Worm (Caenorhabditis elegans) whole organism, L2 larva: ENCODE data around the gene R01B10.2.

Experiments used
- aly-2 ChIP-seq: fragments of 150-350 bp; optimal IDR thresholded peaks from 2 replicates; lab custom pipeline; 2014; ENCODE audit warnings: missing biosample characterization, missing genetic modification characterization
- ama-1 ChIP-seq: fragments of 150-350 bp; optimal IDR thresholded peaks from 2 replicates; lab custom pipeline; 2018; ENCODE audit warnings: inconsistent platforms
- elt-1 ChIP-seq: fragments of 150-350 bp; optimal IDR thresholded peaks from 2 replicates; lab custom pipeline; 2014; ENCODE audit warnings: missing biosample characterization, missing genetic modification characterization
- elt-3 ChIP-seq: sonication (generic microtip); optimal IDR thresholded peaks from 2 replicates; lab custom pipeline; 2017; ENCODE audit warnings: missing biosample characterization, missing genetic modification characterization
- lin-11 ChIP-seq: fragments of 150-350 bp; sonication (generic microtip); optimal IDR thresholded peaks from 2 replicates; lab custom pipeline; 2014; ENCODE audit warnings: missing biosample characterization, missing genetic modification characterization, inconsistent platforms, mixed read lengths
- lin-13 ChIP-seq: fragments of 150-350 bp; optimal IDR thresholded peaks from 2 replicates; lab custom pipeline; 2014; ENCODE audit warnings: missing biosample characterization, missing genetic modification reagents, missing genetic modification characterization
- nhr-11 ChIP-seq: fragments of 150-350 bp; optimal IDR thresholded peaks from 2 replicates; lab custom pipeline; 2014; ENCODE audit warnings: missing biosample characterization, missing genetic modification characterization
- nhr-6 ChIP-seq: fragments of 150-350 bp; optimal IDR thresholded peaks from 2 replicates; lab custom pipeline; 2014; ENCODE audit warnings: missing biosample characterization, missing genetic modification characterization
- skn-1 ChIP-seq: sonication (generic microtip); optimal IDR thresholded peaks from 2 replicates; lab custom pipeline; 2017; ENCODE audit warnings: missing biosample characterization, missing genetic modification characterization
- unc-39 ChIP-seq: fragments of 150-350 bp; optimal IDR thresholded peaks from 2 replicates; lab custom pipeline; 2014; ENCODE audit warnings: missing biosample characterization, missing genetic modification characterization
- zag-1 ChIP-seq: fragments of 150-350 bp; optimal IDR thresholded peaks from 2 replicates; lab custom pipeline; 2014; ENCODE audit warnings: missing biosample characterization, missing genetic modification characterization
- ztf-11 ChIP-seq: sonication (generic microtip); optimal IDR thresholded peaks from 2 replicates; lab custom pipeline; 2017; ENCODE audit warnings: missing biosample characterization, missing genetic modification characterization
- ztf-4 ChIP-seq: fragments of 150-350 bp; optimal IDR thresholded peaks from 2 replicates; lab custom pipeline; 2014; ENCODE audit warnings: missing biosample characterization, missing genetic modification characterization

ce11 chrV:6051159-6051558 lies 9.9 kb upstream of the R01B10.2 start, which contains the start of gene jamp-1:
- TF ChIP-seq elt-1 (no peak), zag-1 (tag; lab: Kevin White, UChicago) (no peak), nhr-11 (tag; lab: Kevin White, UChicago) (no peak), skn-1 (tag; lab: Kevin White, UChicago) (no peak), nhr-6 (tag; lab: Kevin White, UChicago) (no peak), ztf-11 (tag; lab: Kevin White, UChicago) (no peak), lin-13 (no peak), ama-1 (lab: Kevin White, UChicago) (no peak), aly-2 (tag; lab: Kevin White, UChicago) (no peak), lin-11 (tag; lab: Kevin White, UChicago) (no peak), elt-3 (tag; lab: Kevin White, UChicago) (no peak), unc-39 (tag; lab: Kevin White, UChicago) (no peak), ztf-4 (no peak)
